Worm (Caenorhabditis elegans) whole organism, young adult: ENCODE results near the gene M199.136.

Experiments
- B0019.2 ChIP-seq: fragments of 200-800 bp; sonication (Bioruptor generic); conservative IDR thresholded peaks from 2 replicates; pipeline ENCODE4 v1.3.6; 2022; ENCODE audit warnings: missing genetic modification reagents, missing genetic modification characterization, missing compliant biosample characterization
- B0261.1 ChIP-seq: sonication (generic microtip); optimal IDR thresholded peaks from 2 replicates; lab custom pipeline; 2016; ENCODE audit warnings: mild to moderate bottlenecking, missing genetic modification characterization, moderate library complexity, missing compliant biosample characterization
- C06A6.2 ChIP-seq: fragments of 200-800 bp; sonication (Bioruptor generic); conservative IDR thresholded peaks from 2 replicates; pipeline ENCODE4 v1.3.6; 2022; ENCODE audit warnings: missing genetic modification characterization, missing compliant biosample characterization
- C17E4.6 ChIP-seq: fragments of 200-800 bp; sonication (Bioruptor generic); IDR thresholded peaks from 2 replicates; pipeline ENCODE4 v1.3.6; 2022; ENCODE audit warnings: missing genetic modification reagents, missing genetic modification characterization, missing compliant biosample characterization
- D2030.7 ChIP-seq: fragments of 200-800 bp; sonication (Bioruptor generic); IDR thresholded peaks from 2 replicates; pipeline ENCODE4 v1.3.6; 2022; ENCODE audit warnings: missing genetic modification reagents, missing genetic modification characterization, missing compliant biosample characterization
- F10E7.11 ChIP-seq: sonication (generic microtip); optimal IDR thresholded peaks from 2 replicates; lab custom pipeline; 2017; ENCODE audit warnings: mild to moderate bottlenecking, missing genetic modification characterization, moderate library complexity, missing compliant biosample characterization
- F33H1.4 ChIP-seq: fragments of 200-800 bp; sonication (Bioruptor generic); IDR thresholded peaks from 2 replicates; pipeline ENCODE4 v1.3.6; 2022; ENCODE audit warnings: missing genetic modification reagents, missing genetic modification characterization, missing compliant biosample characterization
- F37B4.10 ChIP-seq: fragments of 200-800 bp; sonication (Bioruptor generic); IDR thresholded peaks from 2 replicates; pipeline ENCODE4 v1.3.6; 2022; ENCODE audit warnings: missing genetic modification characterization, missing compliant biosample characterization
- F52B5.7 ChIP-seq: sonication (generic microtip); optimal IDR thresholded peaks from 2 replicates; lab custom pipeline; 2016; ENCODE audit warnings: mild to moderate bottlenecking, missing genetic modification characterization, missing compliant biosample characterization
- F55B11.4 ChIP-seq: sonication (generic microtip); optimal IDR thresholded peaks from 2 replicates; lab custom pipeline; 2016; ENCODE audit warnings: missing compliant biosample characterization, missing genetic modification characterization, borderline replicate concordance; ENCODE audit not compliant: insufficient read depth
- F57C9.4 ChIP-seq: sonication (generic microtip); optimal IDR thresholded peaks from 2 replicates; lab custom pipeline; 2017; ENCODE audit warnings: mild to moderate bottlenecking, missing genetic modification characterization, missing compliant biosample characterization
- Y53G8AR.9 ChIP-seq: fragments of 200-800 bp; sonication (Bioruptor generic); conservative IDR thresholded peaks from 2 replicates; pipeline ENCODE4 v1.3.6; 2022; ENCODE audit warnings: missing genetic modification reagents, missing genetic modification characterization, missing compliant biosample characterization
- Y56A3A.18 ChIP-seq: fragments of 200-800 bp; sonication (Bioruptor generic); IDR thresholded peaks from 2 replicates; pipeline ENCODE4 v1.3.6; 2022; ENCODE audit warnings: missing genetic modification reagents, missing genetic modification characterization, missing compliant biosample characterization
- aptf-2 ChIP-seq: fragments of 200-800 bp; sonication (Bioruptor generic); conservative IDR thresholded peaks from 2 replicates; pipeline ENCODE4 v1.3.6; 2022; ENCODE audit warnings: missing genetic modification reagents, missing genetic modification characterization, missing compliant biosample characterization
- athp-1 ChIP-seq: sonication (generic microtip); optimal IDR thresholded peaks from 2 replicates; lab custom pipeline; 2017; ENCODE audit warnings: mild to moderate bottlenecking, missing genetic modification characterization, missing compliant biosample characterization
- attf-3 ChIP-seq: fragments of 200-800 bp; sonication (Bioruptor generic); conservative IDR thresholded peaks from 2 replicates; pipeline ENCODE4 v1.3.6; 2022; ENCODE audit warnings: missing genetic modification reagents, missing genetic modification characterization, missing compliant biosample characterization
- attf-5 ChIP-seq: fragments of 200-800 bp; sonication (Bioruptor generic); optimal IDR thresholded peaks from 2 replicates; lab custom pipeline; 2018; ENCODE audit warnings: mild to moderate bottlenecking, missing genetic modification characterization, missing compliant biosample characterization
- bed-1 ChIP-seq: fragments of 200-800 bp; sonication (Bioruptor generic); IDR thresholded peaks from 2 replicates; pipeline ENCODE4 v1.3.6; 2022; ENCODE audit warnings: missing genetic modification reagents, missing genetic modification characterization, missing compliant biosample characterization
- ccch-3 ChIP-seq: fragments of 200-800 bp; sonication (Bioruptor generic); optimal IDR thresholded peaks from 2 replicates; lab custom pipeline; 2018; ENCODE audit warnings: mild to moderate bottlenecking, missing genetic modification characterization, missing compliant biosample characterization
- cebp-1 ChIP-seq, 2 experiments: fragments of 200-800 bp in 1 of 2; sonication (Bioruptor generic) in 1 of 2; sonication (generic microtip) in 1 of 2; IDR thresholded peaks in 1 of 2; optimal IDR thresholded peaks in 1 of 2; 2 replicates each; pipeline versions ENCODE4 v1.3.6 to Lab custom; 2017 to 2022; ENCODE audit warnings: missing compliant biosample characterization in 2 of 2, missing genetic modification characterization in 2 of 2, mild to moderate bottlenecking in 1 of 2, missing genetic modification reagents in 1 of 2, moderate library complexity in 1 of 2
- ceh-79 ChIP-seq: sonication (generic microtip); optimal IDR thresholded peaks from 2 replicates; lab custom pipeline; 2017; ENCODE audit warnings: mild to moderate bottlenecking, missing genetic modification characterization, missing compliant biosample characterization
- dpl-1 ChIP-seq: fragments of 150-350 bp; optimal IDR thresholded peaks from 2 replicates; lab custom pipeline; 2014; ENCODE audit warnings: missing biosample characterization, missing genetic modification reagents, missing genetic modification characterization
- egl-44 ChIP-seq: fragments of 200-800 bp; sonication (Bioruptor generic); IDR thresholded peaks from 2 replicates; pipeline ENCODE4 v1.3.6; 2022; ENCODE audit warnings: missing genetic modification reagents, missing genetic modification characterization, missing compliant biosample characterization
- ekl-4 ChIP-seq: fragments of 200-800 bp; sonication (Bioruptor generic); IDR thresholded peaks from 2 replicates; pipeline ENCODE4 v1.3.6; 2022; ENCODE audit warnings: missing genetic modification reagents, missing genetic modification characterization, missing compliant biosample characterization
- ets-4 ChIP-seq: fragments of 200-800 bp; sonication (Bioruptor generic); optimal IDR thresholded peaks from 2 replicates; lab custom pipeline; 2018; ENCODE audit warnings: mild to moderate bottlenecking, missing genetic modification characterization, missing compliant biosample characterization
- him-1 ChIP-seq: sonication (generic microtip); optimal IDR thresholded peaks from 2 replicates; lab custom pipeline; 2016; ENCODE audit warnings: missing genotype, missing genetic modification reagents, missing genetic modification characterization, missing compliant biosample characterization
- hlh-26 ChIP-seq: fragments of 200-800 bp; sonication (Bioruptor generic); conservative IDR thresholded peaks from 2 replicates; pipeline ENCODE4 v1.3.6; 2022; ENCODE audit warnings: missing genetic modification reagents, missing genetic modification characterization, missing compliant biosample characterization
- hmg-20 ChIP-seq: fragments of 200-800 bp; sonication (Bioruptor generic); IDR thresholded peaks from 2 replicates; pipeline ENCODE4 v1.3.6; 2022; ENCODE audit warnings: missing genetic modification reagents, missing genetic modification characterization, missing compliant biosample characterization
- lin-54 ChIP-seq: fragments of 200-800 bp; sonication (Bioruptor generic); optimal IDR thresholded peaks from 2 replicates; lab custom pipeline; 2018; ENCODE audit warnings: mild to moderate bottlenecking, missing genetic modification characterization, missing compliant biosample characterization
- lsl-1 ChIP-seq: fragments of 200-800 bp; sonication (Bioruptor generic); optimal IDR thresholded peaks from 2 replicates; lab custom pipeline; 2018; ENCODE audit warnings: mild to moderate bottlenecking, missing genetic modification characterization, moderate library complexity, missing compliant biosample characterization
- madf-3 ChIP-seq: fragments of 200-800 bp; sonication (Bioruptor generic); IDR thresholded peaks from 2 replicates; pipeline ENCODE4 v1.3.6; 2022; ENCODE audit warnings: missing genetic modification reagents, missing genetic modification characterization, missing compliant biosample characterization
- mcd-1 ChIP-seq: fragments of 200-800 bp; sonication (Bioruptor generic); IDR thresholded peaks from 2 replicates; pipeline ENCODE4 v1.3.6; 2022; ENCODE audit warnings: missing genetic modification reagents, missing genetic modification characterization, missing compliant biosample characterization
- nfya-2 ChIP-seq: fragments of 200-800 bp; sonication (Bioruptor generic); IDR thresholded peaks from 2 replicates; pipeline ENCODE4 v1.3.6; 2022; ENCODE audit warnings: missing genetic modification reagents, missing genetic modification characterization, missing compliant biosample characterization
- nhr-27 ChIP-seq: fragments of 200-800 bp; sonication (Bioruptor generic); optimal IDR thresholded peaks from 2 replicates; lab custom pipeline; 2018; ENCODE audit warnings: mild to moderate bottlenecking, missing genetic modification characterization, moderate library complexity, missing compliant biosample characterization
- nhr-80 ChIP-seq: sonication (generic microtip); optimal IDR thresholded peaks from 2 replicates; lab custom pipeline; 2016; ENCODE audit warnings: missing genetic modification characterization, missing compliant biosample characterization
- repo-1 ChIP-seq: sonication (generic microtip); optimal IDR thresholded peaks from 2 replicates; lab custom pipeline; 2017; ENCODE audit warnings: mild to moderate bottlenecking, missing genetic modification characterization, missing compliant biosample characterization
- snpc-1.1 ChIP-seq: sonication (generic microtip); optimal IDR thresholded peaks from 2 replicates; lab custom pipeline; 2017; ENCODE audit warnings: missing genetic modification characterization, mild to moderate bottlenecking, missing compliant biosample characterization, antibody characterized with exemption, moderate library complexity, missing genotype, missing genetic modification reagents; ENCODE audit not compliant: insufficient read depth
- snpc-3.4 ChIP-seq: sonication (generic microtip); optimal IDR thresholded peaks from 2 replicates; lab custom pipeline; 2017; ENCODE audit warnings: missing genetic modification characterization, mild to moderate bottlenecking, missing compliant biosample characterization, antibody characterized with exemption, moderate library complexity, missing genotype, missing genetic modification reagents
- tlf-1 ChIP-seq: fragments of 200-800 bp; sonication (Bioruptor generic); optimal IDR thresholded peaks from 2 replicates; lab custom pipeline; 2018; ENCODE audit warnings: mild to moderate bottlenecking, missing genetic modification characterization, missing compliant biosample characterization
- unc-130 ChIP-seq: sonication (generic microtip); optimal IDR thresholded peaks from 2 replicates; lab custom pipeline; 2016; ENCODE audit warnings: missing genetic modification reagents, missing genetic modification characterization, missing compliant biosample characterization
- zim-3 ChIP-seq: sonication (generic microtip); optimal IDR thresholded peaks from 2 replicates; lab custom pipeline; 2017; ENCODE audit warnings: mild to moderate bottlenecking, missing genetic modification characterization, moderate library complexity, missing compliant biosample characterization
- ztf-18 ChIP-seq: sonication (generic microtip); optimal IDR thresholded peaks from 2 replicates; lab custom pipeline; 2016; ENCODE audit warnings: missing genotype, mild to moderate bottlenecking, missing genetic modification characterization, missing compliant biosample characterization
- ztf-25 ChIP-seq: fragments of 200-800 bp; sonication (Bioruptor generic); IDR thresholded peaks from 2 replicates; pipeline ENCODE4 v1.3.6; 2022; ENCODE audit warnings: missing genetic modification reagents, missing genetic modification characterization, missing compliant biosample characterization
- ztf-26 ChIP-seq: sonication (generic microtip); optimal IDR thresholded peaks from 2 replicates; lab custom pipeline; 2017; ENCODE audit warnings: missing genetic modification characterization, missing compliant biosample characterization

Gene M199.136

DNA sequence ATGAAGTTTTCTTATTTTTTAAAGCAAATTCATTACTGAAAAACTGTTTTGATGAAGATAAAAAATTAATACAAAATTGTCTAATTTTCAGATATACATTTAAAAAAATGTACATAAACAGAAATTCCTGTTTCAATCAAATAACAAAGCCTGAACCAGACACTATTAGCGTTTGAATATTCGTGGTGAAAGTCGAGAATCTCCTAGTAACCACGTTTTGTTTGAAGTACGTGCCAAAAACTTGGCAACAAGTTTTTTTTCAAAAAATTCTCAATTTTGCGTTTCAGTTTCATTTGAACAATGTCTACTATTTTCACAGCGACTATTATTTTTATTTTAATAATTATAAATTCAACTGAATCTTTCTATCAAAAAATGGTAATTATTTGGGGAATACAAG lies 4.4 kb downstream of the M199.136 start, which contains the start of gene M199.7:
Gene M199.7 (plus strand): TSS at position 301 of the 400 bp plus-strand sequence.
- no peak for TF ChIP-seq bed-1 (GFP tag; lab: Robert Waterston, UW)
- no peak for TF ChIP-seq ceh-79 (tag; lab: Kevin White, UChicago)
- TF ChIP-seq dpl-1 (GFP tag; lab: Kevin White, UChicago) = no peak
- no peak for TF ChIP-seq ets-4 (GFP tag; lab: Kevin White, UChicago)
- no peak for TF ChIP-seq cebp-1 (GFP tag; IDR thresholded peaks at IDR 0.05; lab: Robert Waterston, UW)
- no peak for TF ChIP-seq cebp-1 (tag; optimal IDR thresholded peaks at IDR 0.05; lab: Kevin White, UChicago)
- no peak for TF ChIP-seq lsl-1
- no peak for TF ChIP-seq C06A6.2 (GFP tag; lab: Robert Waterston, UW)
- TF ChIP-seq attf-5 = no peak
- TF ChIP-seq ekl-4 (GFP tag; lab: Robert Waterston, UW) = no peak
- TF ChIP-seq nfya-2 (GFP tag; lab: Robert Waterston, UW) = no peak
- no peak for TF ChIP-seq ztf-25 (GFP tag; lab: Robert Waterston, UW)
- no peak for TF ChIP-seq F55B11.4 (tag; lab: Kevin White, UChicago)
- no peak for TF ChIP-seq zim-3 (tag; lab: Kevin White, UChicago)
- TF ChIP-seq ccch-3 (GFP tag; lab: Kevin White, UChicago) = no peak
- TF ChIP-seq unc-130 (GFP tag; lab: Kevin White, UChicago) = no peak
- TF ChIP-seq snpc-3.4 = no peak

DNA sequence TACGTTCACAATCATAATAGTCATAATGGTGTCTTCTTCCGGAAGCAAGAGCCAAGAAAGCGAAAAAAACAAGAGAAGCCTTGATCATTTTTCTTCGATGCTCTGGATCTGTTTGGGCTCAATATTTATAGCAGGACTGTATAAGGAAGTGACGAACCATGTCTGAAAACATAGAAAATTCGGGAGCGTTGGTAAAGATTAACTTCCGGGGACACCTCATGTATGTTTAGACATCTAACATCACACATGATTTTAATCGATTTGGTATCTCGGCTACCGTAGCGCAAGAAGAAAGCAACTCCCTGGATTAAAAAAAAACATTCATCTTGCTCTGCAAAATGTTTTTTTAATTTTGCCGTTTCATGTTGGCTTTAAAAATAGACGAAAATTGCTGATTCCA lies 7.5 kb downstream of the M199.136 start, which contains the start of gene clec-190:
Gene clec-190 (minus strand): TSS at position 101 of the 400 bp plus-strand sequence.
- no peak for TF ChIP-seq hmg-20
- TF ChIP-seq bed-1 (GFP tag; lab: Robert Waterston, UW) = no peak
- TF ChIP-seq Y56A3A.18 = no peak
- no peak for TF ChIP-seq F57C9.4 (tag; lab: Kevin White, UChicago)
- no peak for TF ChIP-seq D2030.7

- TF ChIP-seq repo-1 = no peak
- TF ChIP-seq hlh-26 (GFP tag; lab: Robert Waterston, UW) = no peak
- no peak for TF ChIP-seq B0019.2 (GFP tag; lab: Robert Waterston, UW)
- TF ChIP-seq ekl-4 (GFP tag; lab: Robert Waterston, UW) = no peak
- TF ChIP-seq B0261.1 = no peak
- no peak for TF ChIP-seq madf-3
- no peak for TF ChIP-seq ztf-26 (tag; lab: Kevin White, UChicago)
- no peak for TF ChIP-seq nhr-27 (tag; lab: Kevin White, UChicago)
- no peak for TF ChIP-seq egl-44 (GFP tag; lab: Robert Waterston, UW)
- no peak for TF ChIP-seq F52B5.7 (tag; lab: Kevin White, UChicago)
- TF ChIP-seq ceh-79 (tag; lab: Kevin White, UChicago) = no peak
- no peak for TF ChIP-seq cebp-1 (GFP tag; IDR thresholded peaks at IDR 0.05; lab: Robert Waterston, UW)
- TF ChIP-seq cebp-1 (tag; optimal IDR thresholded peaks at IDR 0.05; lab: Kevin White, UChicago) = no peak
- no peak for TF ChIP-seq F33H1.4 (GFP tag; lab: Robert Waterston, UW)
- no peak for TF ChIP-seq C17E4.6 (GFP tag; lab: Robert Waterston, UW)
- no peak for TF ChIP-seq Y53G8AR.9
- no peak for TF ChIP-seq aptf-2 (GFP tag; lab: Robert Waterston, UW)
- TF ChIP-seq ztf-25 (GFP tag; lab: Robert Waterston, UW) = no peak
These were observed 9.2 kb downstream of the M199.136 start, which contains the start of gene M199.9 for ce11 chrIV:15127731-15128130. TSS of gene M199.9 (minus strand) at chrIV:15127831.

DNA sequence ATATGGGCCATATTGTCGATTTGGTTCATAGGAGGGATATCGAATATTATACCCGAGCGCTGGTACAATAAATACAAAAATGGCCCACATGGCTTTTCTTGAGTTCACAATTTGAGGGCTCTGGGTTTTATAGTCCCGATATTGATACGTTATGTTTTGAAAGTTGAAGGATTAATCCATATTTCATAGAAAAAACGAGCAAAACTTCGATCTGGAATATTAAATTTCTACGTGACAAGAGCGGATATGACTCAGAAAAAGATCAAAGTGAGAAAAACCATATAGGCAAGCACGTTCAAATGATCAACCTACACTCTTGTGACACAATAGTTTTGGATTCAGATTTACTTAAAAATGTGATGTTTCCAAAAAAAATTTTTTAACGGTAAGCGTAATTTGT lies 13.2 kb downstream of the M199.136 start, which contains the start of gene col-135:
Gene col-135 (minus strand): TSS at position 101 of the 400 bp plus-strand sequence.
- no peak for TF ChIP-seq Y56A3A.18
- no peak for TF ChIP-seq attf-3 (GFP tag; lab: Robert Waterston, UW)
- TF ChIP-seq ztf-18 (tag; lab: Kevin White, UChicago) = no peak
- TF ChIP-seq athp-1 (tag; lab: Kevin White, UChicago) = no peak
- no peak for TF ChIP-seq snpc-1.1 (tag; lab: Kevin White, UChicago)
- TF ChIP-seq C06A6.2 (GFP tag; lab: Robert Waterston, UW) = no peak
- no peak for TF ChIP-seq tlf-1 (GFP tag; lab: Kevin White, UChicago)
- no peak for TF ChIP-seq lin-54 (GFP tag; lab: Kevin White, UChicago)
- no peak for TF ChIP-seq mcd-1 (GFP tag; lab: Robert Waterston, UW)
- no peak for TF ChIP-seq Y53G8AR.9
- TF ChIP-seq F37B4.10 = no peak
- no peak for TF ChIP-seq nhr-80
- no peak for TF ChIP-seq him-1
- no peak for TF ChIP-seq F10E7.11 (tag; lab: Kevin White, UChicago)
